Fruit fly (Drosophila melanogaster) whole organism, embryonic: ENCODE data around the gene CG43400.

Source experiments
- CG1024 ChIP-seq: fragments of 200-800 bp; sonication (Bioruptor generic); IDR thresholded peaks from 2 replicates; pipeline ENCODE4 v1.3.6; 2022; ENCODE audit warnings: missing biosample characterization, missing genetic modification characterization
- CG10431 ChIP-seq: fragments of 200-800 bp; sonication (Bioruptor generic); optimal IDR thresholded peaks from 3 replicates; lab custom pipeline; 2018; ENCODE audit warnings: missing biosample characterization, mild to moderate bottlenecking, missing genetic modification characterization
- CG10979 ChIP-seq: fragments of 200-800 bp; sonication (Bioruptor generic); optimal IDR thresholded peaks from 2 replicates; lab custom pipeline; 2018; ENCODE audit warnings: missing biosample characterization, mild to moderate bottlenecking, missing genetic modification characterization, moderate library complexity
- CG11695 ChIP-seq: fragments of 200-800 bp; sonication (Bioruptor generic); IDR thresholded peaks from 3 replicates; pipeline ENCODE4 v1.3.6; 2022; ENCODE audit warnings: missing biosample characterization, missing genetic modification characterization
- CG12391 ChIP-seq: fragments of 200-800 bp; sonication (Bioruptor generic); optimal IDR thresholded peaks from 3 replicates; lab custom pipeline; 2018; ENCODE audit warnings: missing biosample characterization, mild to moderate bottlenecking, missing genetic modification characterization, moderate library complexity
- CG13296 ChIP-seq: fragments of 200-800 bp; sonication (Bioruptor generic); optimal IDR thresholded peaks from 3 replicates; lab custom pipeline; 2018; ENCODE audit warnings: missing biosample characterization, mild to moderate bottlenecking, missing genetic modification characterization
- CG1602 ChIP-seq: fragments of 200-800 bp; sonication (Bioruptor generic); optimal IDR thresholded peaks from 3 replicates; lab custom pipeline; 2016; ENCODE audit warnings: missing biosample characterization, missing genetic modification characterization
- CG16815 ChIP-seq: fragments of 200-800 bp; sonication (Bioruptor generic); optimal IDR thresholded peaks from 3 replicates; lab custom pipeline; 2017; ENCODE audit warnings: missing biosample characterization, mild to moderate bottlenecking, missing genetic modification characterization
- CG17568 ChIP-seq: fragments of 200-800 bp; sonication (Bioruptor generic); optimal IDR thresholded peaks from 2 replicates; lab custom pipeline; 2018; ENCODE audit warnings: missing biosample characterization, mild to moderate bottlenecking, missing genetic modification characterization, moderate library complexity
- CG17612 ChIP-seq: fragments of 200-800 bp; sonication (Bioruptor generic); IDR thresholded peaks from 2 replicates; pipeline ENCODE4 v1.3.6; 2022; ENCODE audit warnings: missing biosample characterization, missing genetic modification characterization
- CG31388 ChIP-seq: fragments of 200-800 bp; sonication (Bioruptor generic); optimal IDR thresholded peaks from 2 replicates; lab custom pipeline; 2016; ENCODE audit warnings: missing biosample characterization, missing genetic modification characterization
- CG3163 ChIP-seq: fragments of 200-800 bp; sonication (Bioruptor generic); optimal IDR thresholded peaks from 3 replicates; lab custom pipeline; 2016; ENCODE audit warnings: missing biosample characterization, missing genetic modification characterization
- CG5245 ChIP-seq: fragments of 200-800 bp; sonication (Bioruptor generic); optimal IDR thresholded peaks from 3 replicates; lab custom pipeline; 2016; ENCODE audit warnings: missing biosample characterization, missing genetic modification characterization
- CG5953 ChIP-seq: fragments of 200-800 bp; sonication (Bioruptor generic); IDR thresholded peaks from 2 replicates; pipeline ENCODE4 v1.3.6; 2022; ENCODE audit warnings: missing biosample characterization, missing genetic modification characterization
- CG6854 ChIP-seq: fragments of 200-800 bp; sonication (Bioruptor generic); optimal IDR thresholded peaks from 3 replicates; lab custom pipeline; 2017; ENCODE audit warnings: missing biosample characterization, mild to moderate bottlenecking, missing genetic modification characterization
- CG7556 ChIP-seq: fragments of 200-800 bp; sonication (Bioruptor generic); optimal IDR thresholded peaks from 2 replicates; lab custom pipeline; 2017; ENCODE audit warnings: missing biosample characterization, mild to moderate bottlenecking, missing genetic modification characterization
- CG8281 ChIP-seq: fragments of 200-800 bp; sonication (Bioruptor generic); optimal IDR thresholded peaks from 2 replicates; lab custom pipeline; 2018; ENCODE audit warnings: missing biosample characterization, mild to moderate bottlenecking, missing genetic modification characterization, moderate library complexity
- CG8359 ChIP-seq: fragments of 200-800 bp; sonication (Bioruptor generic); optimal IDR thresholded peaks from 2 replicates; lab custom pipeline; 2017; ENCODE audit warnings: missing biosample characterization, mild to moderate bottlenecking, missing genetic modification characterization, borderline replicate concordance
- CG8388 ChIP-seq: fragments of 200-800 bp; sonication (Bioruptor generic); optimal IDR thresholded peaks from 2 replicates; lab custom pipeline; 2019; ENCODE audit warnings: missing biosample characterization, mild to moderate bottlenecking, missing genetic modification characterization, moderate library complexity
- CG8944 ChIP-seq: fragments of 200-800 bp; sonication (Bioruptor generic); optimal IDR thresholded peaks from 3 replicates; lab custom pipeline; 2016; ENCODE audit warnings: missing biosample characterization, missing genetic modification characterization
- CTCF ChIP-seq: fragments of 200-800 bp; sonication (Bioruptor generic); optimal IDR thresholded peaks from 2 replicates; lab custom pipeline; 2017; ENCODE audit warnings: missing biosample characterization, mild to moderate bottlenecking, missing genetic modification characterization, moderate library complexity
- Dbx ChIP-seq: fragments of 200-800 bp; sonication (Bioruptor generic); IDR thresholded peaks from 3 replicates; pipeline ENCODE4 v1.3.6; 2022; ENCODE audit warnings: missing biosample characterization, missing genetic modification characterization
- Dip3 ChIP-seq: fragments of 200-800 bp; sonication (Bioruptor generic); optimal IDR thresholded peaks from 3 replicates; lab custom pipeline; 2016; ENCODE audit warnings: missing biosample characterization, missing genetic modification characterization
- Elba2 ChIP-seq: fragments of 200-800 bp; sonication (Bioruptor generic); optimal IDR thresholded peaks from 3 replicates; lab custom pipeline; 2016; ENCODE audit warnings: missing biosample characterization, missing genetic modification characterization
- Fer3 ChIP-seq: fragments of 200-800 bp; sonication (Bioruptor generic); optimal IDR thresholded peaks from 2 replicates; lab custom pipeline; 2018; ENCODE audit warnings: missing biosample characterization, mild to moderate bottlenecking, missing genetic modification characterization, moderate library complexity
- Gsc ChIP-seq: fragments of 200-800 bp; sonication (Bioruptor generic); IDR thresholded peaks from 2 replicates; pipeline ENCODE4 v1.3.6; 2022; ENCODE audit warnings: missing biosample characterization, missing genetic modification characterization
- H2.0 ChIP-seq: fragments of 200-800 bp; sonication (Bioruptor generic); IDR thresholded peaks from 2 replicates; pipeline ENCODE4 v1.3.6; 2022; ENCODE audit warnings: missing biosample characterization, missing genetic modification characterization
- HHEX ChIP-seq: fragments of 200-800 bp; sonication (Bioruptor generic); optimal IDR thresholded peaks from 3 replicates; lab custom pipeline; 2017; ENCODE audit warnings: missing biosample characterization, mild to moderate bottlenecking, missing genetic modification characterization, missing genetic modification reagents
- HmgZ ChIP-seq: fragments of 200-800 bp; sonication (Bioruptor generic); optimal IDR thresholded peaks from 2 replicates; lab custom pipeline; 2018; ENCODE audit warnings: missing biosample characterization, mild to moderate bottlenecking, missing genetic modification characterization
- Hmr ChIP-seq: fragments of 200-800 bp; sonication (Bioruptor generic); optimal IDR thresholded peaks from 3 replicates; lab custom pipeline; 2017; ENCODE audit warnings: mild to moderate bottlenecking, missing biosample characterization, missing genetic modification reagents, missing genetic modification characterization
- Hr51 ChIP-seq, 2 experiments: fragments of 200-800 bp; sonication (Bioruptor generic); optimal IDR thresholded peaks; 2 replicates in 1 of 2; 3 replicates in 1 of 2; lab custom pipeline; 2016 to 2018; ENCODE audit warnings: missing biosample characterization in 2 of 2, missing genetic modification characterization in 2 of 2, mild to moderate bottlenecking in 1 of 2, moderate library complexity in 1 of 2
- Opbp ChIP-seq: fragments of 200-800 bp; sonication (Bioruptor generic); IDR thresholded peaks from 3 replicates; pipeline ENCODE4 v1.3.6; 2022; ENCODE audit warnings: missing biosample characterization, missing genetic modification characterization; ENCODE audit not compliant: partially characterized antibody
- Sin3A ChIP-seq: fragments of >200 bp; optimal IDR thresholded peaks from 2 replicates; lab custom pipeline; 2018
- Six4 ChIP-seq: fragments of 200-800 bp; sonication (Bioruptor generic); optimal IDR thresholded peaks from 2 replicates; lab custom pipeline; 2016; ENCODE audit warnings: missing biosample characterization, missing genetic modification characterization
- Taf1 ChIP-seq: fragments of 200-800 bp; sonication (Bioruptor generic); IDR thresholded peaks from 2 replicates; pipeline ENCODE4 v1.3.6; 2022; ENCODE audit warnings: missing biosample characterization, missing genetic modification characterization
- Tbp ChIP-seq: fragments of >200 bp; optimal IDR thresholded peaks from 2 replicates; lab custom pipeline; 2018; ENCODE audit warnings: missing biosample characterization, missing genetic modification characterization
- Vsx1 ChIP-seq: fragments of 200-800 bp; sonication (Bioruptor generic); optimal IDR thresholded peaks from 2 replicates; lab custom pipeline; 2017; ENCODE audit warnings: missing biosample characterization, mild to moderate bottlenecking, missing genetic modification characterization, missing genetic modification reagents
- ac ChIP-seq: fragments of 200-800 bp; sonication (Bioruptor generic); optimal IDR thresholded peaks from 3 replicates; lab custom pipeline; 2017; ENCODE audit warnings: missing biosample characterization, mild to moderate bottlenecking, missing genetic modification characterization
- br ChIP-seq: fragments of >200 bp; optimal IDR thresholded peaks from 2 replicates; lab custom pipeline; 2017
- cas ChIP-seq: fragments of 200-800 bp; sonication (Bioruptor generic); IDR thresholded peaks from 2 replicates; pipeline ENCODE4 v1.3.6; 2022; ENCODE audit warnings: missing biosample characterization, missing genetic modification characterization
- chif ChIP-seq, 2 experiments: fragments of 200-800 bp; sonication (Bioruptor generic); optimal IDR thresholded peaks; 3 replicates each; lab custom pipeline; 2016; ENCODE audit warnings: missing biosample characterization in 2 of 2, missing genetic modification characterization in 2 of 2
- chm ChIP-seq: fragments of 200-800 bp; sonication (Bioruptor generic); IDR thresholded peaks from 2 replicates; pipeline ENCODE4 v1.3.6; 2022; ENCODE audit warnings: missing biosample characterization, missing genetic modification characterization
- fru ChIP-seq: fragments of >200 bp; optimal IDR thresholded peaks from 2 replicates; lab custom pipeline; 2017
- gsb ChIP-seq: fragments of 200-800 bp; sonication (Bioruptor generic); IDR thresholded peaks from 2 replicates; pipeline ENCODE4 v1.3.6; 2022; ENCODE audit warnings: missing biosample characterization, missing genetic modification characterization
- ind ChIP-seq: fragments of 200-800 bp; sonication (Bioruptor generic); optimal IDR thresholded peaks from 3 replicates; lab custom pipeline; 2016; ENCODE audit warnings: missing biosample characterization, missing genetic modification characterization
- klu ChIP-seq: fragments of 200-800 bp; sonication (Bioruptor generic); IDR thresholded peaks from 2 replicates; pipeline ENCODE4 v1.3.6; 2022; ENCODE audit warnings: missing biosample characterization, missing genetic modification characterization
- lbe ChIP-seq: fragments of 200-800 bp; sonication (Bioruptor generic); optimal IDR thresholded peaks from 2 replicates; lab custom pipeline; 2016; ENCODE audit warnings: missing biosample characterization, mild to moderate bottlenecking, missing genetic modification characterization
- pb ChIP-seq: fragments of 200-800 bp; sonication (Bioruptor generic); optimal IDR thresholded peaks from 3 replicates; lab custom pipeline; 2016; ENCODE audit warnings: missing biosample characterization, missing genetic modification characterization
- pho ChIP-seq: fragments of 200-800 bp; sonication (Bioruptor generic); optimal IDR thresholded peaks from 2 replicates; lab custom pipeline; 2016; ENCODE audit warnings: missing biosample characterization, missing genetic modification characterization
- sc ChIP-seq, 3 experiments: fragments of >200 bp in 2 of 3; fragments of 200-800 bp in 1 of 3; sonication (Bioruptor generic) in 1 of 3; optimal IDR thresholded peaks; 2 replicates in 2 of 3; 3 replicates in 1 of 3; lab custom pipeline; 2017; ENCODE audit warnings: mild to moderate bottlenecking in 1 of 3, missing biosample characterization in 1 of 3, missing genetic modification characterization in 1 of 3, missing genetic modification reagents in 1 of 3
- shn ChIP-seq: fragments of 200-800 bp; sonication (Bioruptor generic); optimal IDR thresholded peaks from 3 replicates; lab custom pipeline; 2016; ENCODE audit warnings: missing biosample characterization, missing genetic modification characterization
- tin ChIP-seq: fragments of 200-800 bp; sonication (Bioruptor generic); optimal IDR thresholded peaks from 3 replicates; lab custom pipeline; 2016; ENCODE audit warnings: missing biosample characterization, missing genetic modification characterization

CG43400 gene

DNA sequence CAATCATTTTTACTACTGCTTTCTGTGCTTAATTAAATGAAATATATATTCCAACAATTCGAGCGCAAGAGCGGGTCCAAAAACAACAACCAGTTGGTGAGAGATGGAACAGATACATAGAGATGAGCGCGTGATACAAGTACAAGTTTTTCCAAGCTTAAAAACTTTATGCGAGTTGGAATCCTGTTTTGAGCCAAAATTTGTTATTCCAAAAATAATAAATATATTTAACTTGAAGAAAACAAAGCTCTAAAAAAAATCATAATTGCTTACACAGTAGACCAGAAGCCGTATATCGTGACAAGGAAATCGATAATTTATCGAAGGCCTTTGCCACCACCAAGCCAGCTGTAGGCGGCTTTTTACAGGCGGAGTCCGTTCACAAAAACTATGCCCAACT is 24.2 kb downstream of the CG43400 start, which contains the start of the genes CG13097 and PIG-U (continued):
- TF ChIP-seq Taf1 (peak; percentile 70), CG5245 (GFP tag; lab: Kevin White, UChicago) (peak; percentile 58), CG31388 (GFP tag; lab: Kevin White, UChicago) (peak; percentile 49), Hmr (GFP tag; lab: Kevin White, UChicago) (no peak), pho (peak; percentile 74), CG12391 (tag; lab: Kevin White, UChicago) (peak; percentile 91), CG8359 (GFP tag; lab: Kevin White, UChicago) (no peak), CG8944 (GFP tag; lab: Kevin White, UChicago) (peak; percentile 75), klu (GFP tag; lab: Robert Waterston, UW) (peak; percentile 67; the same call in 1 of the 2 replicates), CTCF (GFP tag; lab: Kevin White, UChicago) (peak; percentile 13), Opbp (GFP tag; lab: Robert Waterston, UW) (peak; percentile 79), shn (GFP tag; lab: Kevin White, UChicago) (peak; percentile 67), Elba2 (GFP tag; lab: Kevin White, UChicago) (no peak), CG8388 (GFP tag; lab: Kevin White, UChicago) (peak; percentile 70), lbe (GFP tag; lab: Kevin White, UChicago) (peak; percentile 88), ind (GFP tag; lab: Kevin White, UChicago) (peak; percentile 87), CG7556 (GFP tag; lab: Kevin White, UChicago) (peak; percentile 70), CG6854 (GFP tag; lab: Kevin White, UChicago) (no peak), chm (GFP tag; lab: Robert Waterston, UW) (peak; percentile 74), CG10431 (GFP tag; lab: Kevin White, UChicago) (peak; percentile 34), br (lab: Kevin White, UChicago) (no peak), sc (optimal IDR thresholded peaks at IDR 0.05; lab: Kevin White, UChicago) (no peak), sc (GFP tag; optimal IDR thresholded peaks at IDR 0.05; lab: Kevin White, UChicago) (no peak), tin (peak; percentile 88), H2.0 (GFP tag; lab: Robert Waterston, UW) (peak; percentile 79), gsb (GFP tag; lab: Robert Waterston, UW) (no peak), CG11695 (peak; percentile 69; the same call in 2 of the 3 replicates), CG1024 (peak; percentile 50; the same call in 1 of the 2 replicates), HHEX (peak; percentile 62), CG16815 (GFP tag; lab: Kevin White, UChicago) (peak; percentile 50), Dbx (GFP tag; lab: Robert Waterston, UW) (peak; percentile 87), fru (lab: Kevin White, UChicago) (no peak), Hr51 (GFP tag; optimal IDR thresholded peaks at IDR 0.05; lab: Kevin White, UChicago) (peak; percentile 66 to 76), CG3163 (GFP tag; lab: Kevin White, UChicago) (peak; percentile 36), pb (GFP tag; lab: Kevin White, UChicago) (peak; percentile 10), CG17568 (GFP tag; lab: Kevin White, UChicago) (no peak), CG1602 (GFP tag; lab: Kevin White, UChicago) (peak; percentile 82), Six4 (peak; percentile 74), cas (GFP tag; lab: Robert Waterston, UW) (peak; percentile 73), Sin3A (lab: Kevin White, UChicago) (peak; percentile 71), CG13296 (GFP tag; lab: Kevin White, UChicago) (peak; percentile 80), CG17612 (GFP tag; lab: Robert Waterston, UW) (no peak), ac (GFP tag; lab: Kevin White, UChicago) (peak; percentile 1), chif (GFP tag; optimal IDR thresholded peaks at IDR 0.05; lab: Kevin White, UChicago) (peak; percentile 43 to 71), CG8281 (no peak), Dip3 (GFP tag; lab: Kevin White, UChicago) (peak; percentile 84), CG10979 (tag; lab: Kevin White, UChicago) (peak; percentile 72), HmgZ (tag; lab: Kevin White, UChicago) (peak; percentile 87), Tbp (GFP tag; lab: Kevin White, UChicago) (no peak), Fer3 (peak; percentile 77), Gsc (GFP tag; lab: Robert Waterston, UW) (no peak), CG5953 (GFP tag; lab: Robert Waterston, UW) (peak; percentile 45; the same call in 1 of the 2 replicates), Vsx1 (peak; percentile 69)
